Worm (Caenorhabditis elegans) whole organism, L1 larva: ENCODE results near the gene ins-31.

ENCODE experiments used
- C04F5.9 ChIP-seq: sonication (generic microtip); optimal IDR thresholded peaks from 2 replicates; lab custom pipeline; 2016; ENCODE audit warnings: missing genetic modification characterization, missing compliant biosample characterization
- ceh-63 ChIP-seq: fragments of 200-800 bp; sonication (Bioruptor generic); optimal IDR thresholded peaks from 2 replicates; lab custom pipeline; 2018; ENCODE audit warnings: mild to moderate bottlenecking, missing genetic modification characterization, missing compliant biosample characterization
- ceh-90 ChIP-seq: sonication (generic microtip); optimal IDR thresholded peaks from 2 replicates; lab custom pipeline; 2016; ENCODE audit warnings: missing genetic modification characterization, missing compliant biosample characterization
- dpl-1 ChIP-seq, 3 experiments: fragments of 150-350 bp in 2 of 3; sonication (generic microtip) in 1 of 3; optimal IDR thresholded peaks; 2 replicates each; lab custom pipeline; 2014 to 2017; ENCODE audit warnings: missing biosample characterization in 3 of 3, missing genetic modification characterization in 3 of 3, missing genetic modification reagents in 3 of 3
- fkh-4 ChIP-seq: sonication (generic microtip); optimal IDR thresholded peaks from 2 replicates; lab custom pipeline; 2016; ENCODE audit warnings: missing compliant biosample characterization, missing genetic modification characterization, borderline replicate concordance
- lin-13 ChIP-seq: fragments of 150-350 bp; optimal IDR thresholded peaks from 2 replicates; lab custom pipeline; 2014; ENCODE audit warnings: missing biosample characterization, missing genetic modification reagents, missing genetic modification characterization
- lin-39 ChIP-seq: fragments of 150-350 bp; optimal IDR thresholded peaks from 2 replicates; lab custom pipeline; 2014; ENCODE audit warnings: missing biosample characterization, missing genetic modification reagents, missing genetic modification characterization
- lir-3 ChIP-seq: sonication (generic microtip); optimal IDR thresholded peaks from 2 replicates; lab custom pipeline; 2016; ENCODE audit warnings: mild to moderate bottlenecking, missing genetic modification characterization, moderate library complexity, missing compliant biosample characterization; ENCODE audit not compliant: poor library complexity
- lsy-2 ChIP-seq, 2 experiments: fragments of 150-350 bp; optimal IDR thresholded peaks; 2 replicates each; lab custom pipeline; 2014; ENCODE audit warnings: missing biosample characterization in 2 of 2, missing genetic modification characterization in 2 of 2
- mab-9 ChIP-seq: fragments of 200-800 bp; sonication (Bioruptor generic); IDR thresholded peaks from 2 replicates; pipeline ENCODE4 v1.3.6; 2022; ENCODE audit warnings: missing genetic modification reagents, missing genetic modification characterization, missing compliant biosample characterization
- nhr-11 ChIP-seq: fragments of 150-350 bp; optimal IDR thresholded peaks from 2 replicates; lab custom pipeline; 2014; ENCODE audit warnings: missing biosample characterization, missing genetic modification characterization
- nhr-84 ChIP-seq: sonication (generic microtip); optimal IDR thresholded peaks from 2 replicates; lab custom pipeline; 2017; ENCODE audit warnings: missing biosample characterization, missing genetic modification characterization
- nhr-90 ChIP-seq: sonication (generic microtip); optimal IDR thresholded peaks from 2 replicates; lab custom pipeline; 2016; ENCODE audit warnings: mild to moderate bottlenecking, missing genetic modification characterization, missing compliant biosample characterization; ENCODE audit not compliant: poor library complexity
- pag-3 ChIP-seq: sonication (generic microtip); optimal IDR thresholded peaks from 2 replicates; lab custom pipeline; 2017; ENCODE audit warnings: missing genetic modification characterization, mild to moderate bottlenecking, missing compliant biosample characterization, antibody characterized with exemption, borderline replicate concordance; ENCODE audit not compliant: insufficient read depth
- skn-1 ChIP-seq: fragments of 150-350 bp; optimal IDR thresholded peaks from 2 replicates; lab custom pipeline; 2014; ENCODE audit warnings: missing biosample characterization, missing genetic modification characterization
- snu-23 ChIP-seq: sonication (generic microtip); optimal IDR thresholded peaks from 2 replicates; lab custom pipeline; 2016; ENCODE audit warnings: missing genetic modification characterization, missing compliant biosample characterization
- sptf-1 ChIP-seq: fragments of 150-350 bp; optimal IDR thresholded peaks from 2 replicates; lab custom pipeline; 2014; ENCODE audit warnings: missing biosample characterization, missing genetic modification characterization
- unc-98 ChIP-seq: fragments of 200-800 bp; sonication (Bioruptor generic); IDR thresholded peaks from 2 replicates; pipeline ENCODE4 v1.3.6; 2022; ENCODE audit warnings: missing genetic modification characterization, missing compliant biosample characterization
- zip-4 ChIP-seq: fragments of 200-800 bp; sonication (Bioruptor generic); optimal IDR thresholded peaks from 2 replicates; lab custom pipeline; 2018; ENCODE audit warnings: mild to moderate bottlenecking, missing genetic modification characterization, moderate library complexity, missing compliant biosample characterization

The ins-31 gene

DNA sequence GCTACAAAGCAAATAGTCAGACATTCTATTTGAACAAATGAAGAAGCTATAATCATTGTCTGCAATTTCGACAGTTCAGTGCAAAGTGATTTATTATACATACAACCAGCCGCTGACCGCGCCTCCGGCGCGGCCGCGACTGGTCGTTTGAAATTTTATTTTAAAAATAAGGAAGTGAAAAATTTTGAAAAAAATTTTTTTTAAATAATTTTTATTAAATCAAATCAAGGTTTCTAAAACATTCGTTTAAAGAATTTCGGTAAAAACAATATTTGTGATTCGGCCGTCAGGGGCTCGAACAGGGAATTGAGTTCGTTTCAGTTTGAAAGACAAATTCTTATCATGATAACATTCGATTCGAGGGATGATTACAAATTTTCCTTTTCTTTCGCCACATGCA, 45.3 kb downstream of the ins-31 start, which contains the start of gene Y27F2A.10:
Gene Y27F2A.10 (minus strand): TSS at position 101 of the 400 bp plus-strand sequence.
- TF ChIP-seq nhr-84 (no peak), nhr-90 (tag; lab: Kevin White, UChicago) (no peak), lin-13 (GFP tag; lab: Kevin White, UChicago) (no peak), lir-3 (tag; lab: Kevin White, UChicago) (no peak), lsy-2 (tag; optimal IDR thresholded peaks at IDR 0.05; lab: Kevin White, UChicago) (no peak), snu-23 (no peak), C04F5.9 (tag; lab: Kevin White, UChicago) (no peak), mab-9 (GFP tag; lab: Robert Waterston, UW) (no peak), lin-39 (tag; lab: Kevin White, UChicago) (no peak), dpl-1 (GFP tag; optimal IDR thresholded peaks at IDR 0.05; lab: Kevin White, UChicago) (no peak), unc-98 (no peak), pag-3 (tag; lab: Kevin White, UChicago) (no peak), zip-4 (GFP tag; lab: Kevin White, UChicago) (no peak), skn-1 (tag; lab: Kevin White, UChicago) (no peak), nhr-11 (no peak), ceh-63 (GFP tag; lab: Kevin White, UChicago) (no peak), fkh-4 (no peak), ceh-90 (tag; lab: Kevin White, UChicago) (no peak), sptf-1 (tag; lab: Kevin White, UChicago) (no peak)
- TF ChIP-seq, all 84 proteins: peak for 0
